Worm (Caenorhabditis elegans) whole organism, young adult: ENCODE results near the gene gtl-2.

Source experiments
- B0035.1 ChIP-seq: sonication (generic microtip); optimal IDR thresholded peaks from 2 replicates; lab custom pipeline; 2016; ENCODE audit warnings: missing genetic modification characterization, mild to moderate bottlenecking, missing compliant biosample characterization, missing genotype, missing genetic modification reagents
- F39B2.1 ChIP-seq: fragments of 200-800 bp; sonication (Bioruptor generic); IDR thresholded peaks from 2 replicates; pipeline ENCODE4 v1.3.6; 2022; ENCODE audit warnings: missing genetic modification reagents, missing genetic modification characterization, missing compliant biosample characterization
- F57A8.1 ChIP-seq: fragments of 200-800 bp; sonication (Bioruptor generic); optimal IDR thresholded peaks from 2 replicates; lab custom pipeline; 2018; ENCODE audit warnings: mild to moderate bottlenecking, missing genetic modification characterization, moderate library complexity, missing compliant biosample characterization
- F57C9.4 ChIP-seq: sonication (generic microtip); optimal IDR thresholded peaks from 2 replicates; lab custom pipeline; 2017; ENCODE audit warnings: mild to moderate bottlenecking, missing genetic modification characterization, missing compliant biosample characterization
- K11D2.4 ChIP-seq: fragments of 200-800 bp; sonication (Bioruptor generic); IDR thresholded peaks from 2 replicates; pipeline ENCODE4 v1.3.6; 2022; ENCODE audit warnings: missing genetic modification reagents, missing genetic modification characterization, missing compliant biosample characterization
- T07F8.4 ChIP-seq: sonication (generic microtip); optimal IDR thresholded peaks from 2 replicates; lab custom pipeline; 2016; ENCODE audit warnings: mild to moderate bottlenecking, missing genetic modification characterization, moderate library complexity, missing compliant biosample characterization
- Y53F4B.3 ChIP-seq: fragments of 200-800 bp; sonication (Bioruptor generic); IDR thresholded peaks from 2 replicates; pipeline ENCODE4 v1.3.6; 2022; ENCODE audit warnings: missing genetic modification reagents, missing genetic modification characterization, missing compliant biosample characterization
- Y56A3A.18 ChIP-seq: fragments of 200-800 bp; sonication (Bioruptor generic); IDR thresholded peaks from 2 replicates; pipeline ENCODE4 v1.3.6; 2022; ENCODE audit warnings: missing genetic modification reagents, missing genetic modification characterization, missing compliant biosample characterization
- Y67H2A.10 ChIP-seq: fragments of 200-800 bp; sonication (Bioruptor generic); conservative IDR thresholded peaks from 2 replicates; pipeline ENCODE4 v1.3.6; 2022; ENCODE audit warnings: missing genetic modification reagents, missing genetic modification characterization, missing compliant biosample characterization
- Y95B8A.8 ChIP-seq: fragments of 200-800 bp; sonication (Bioruptor generic); IDR thresholded peaks from 2 replicates; pipeline ENCODE4 v1.3.6; 2022; ENCODE audit warnings: missing genetic modification reagents, missing genetic modification characterization, missing compliant biosample characterization
- athp-1 ChIP-seq: sonication (generic microtip); optimal IDR thresholded peaks from 2 replicates; lab custom pipeline; 2017; ENCODE audit warnings: mild to moderate bottlenecking, missing genetic modification characterization, missing compliant biosample characterization
- cebp-1 ChIP-seq, 2 experiments: fragments of 200-800 bp in 1 of 2; sonication (Bioruptor generic) in 1 of 2; sonication (generic microtip) in 1 of 2; IDR thresholded peaks in 1 of 2; optimal IDR thresholded peaks in 1 of 2; 2 replicates each; pipeline versions ENCODE4 v1.3.6 to Lab custom; 2017 to 2022; ENCODE audit warnings: missing compliant biosample characterization in 2 of 2, missing genetic modification characterization in 2 of 2, mild to moderate bottlenecking in 1 of 2, missing genetic modification reagents in 1 of 2, moderate library complexity in 1 of 2
- cebp-2 ChIP-seq: fragments of 200-800 bp; sonication (Bioruptor generic); IDR thresholded peaks from 2 replicates; pipeline ENCODE4 v1.3.6; 2022; ENCODE audit warnings: missing genetic modification characterization, missing compliant biosample characterization
- ceh-100 ChIP-seq: fragments of 200-800 bp; sonication (Bioruptor generic); IDR thresholded peaks from 2 replicates; pipeline ENCODE4 v1.3.6; 2022; ENCODE audit warnings: missing genetic modification reagents, missing genetic modification characterization, missing compliant biosample characterization
- ceh-27 ChIP-seq: fragments of 200-800 bp; sonication (Bioruptor generic); optimal IDR thresholded peaks from 2 replicates; lab custom pipeline; 2018; ENCODE audit warnings: mild to moderate bottlenecking, missing genetic modification characterization, moderate library complexity, missing compliant biosample characterization
- ceh-79 ChIP-seq: sonication (generic microtip); optimal IDR thresholded peaks from 2 replicates; lab custom pipeline; 2017; ENCODE audit warnings: mild to moderate bottlenecking, missing genetic modification characterization, missing compliant biosample characterization
- ceh-91 ChIP-seq: fragments of 200-800 bp; sonication (Bioruptor generic); IDR thresholded peaks from 2 replicates; pipeline ENCODE4 v1.3.6; 2022; ENCODE audit warnings: missing genetic modification reagents, missing genetic modification characterization, missing compliant biosample characterization
- die-1 ChIP-seq: sonication (generic microtip); optimal IDR thresholded peaks from 2 replicates; lab custom pipeline; 2016; ENCODE audit warnings: missing genotype, mild to moderate bottlenecking, missing genetic modification characterization, missing compliant biosample characterization
- dox-1 ChIP-seq: fragments of 200-800 bp; sonication (Bioruptor generic); IDR thresholded peaks from 2 replicates; pipeline ENCODE4 v1.3.6; 2022; ENCODE audit warnings: missing genetic modification reagents, missing genetic modification characterization, missing compliant biosample characterization
- efl-1 ChIP-seq: fragments of 150-350 bp; optimal IDR thresholded peaks from 2 replicates; lab custom pipeline; 2014; ENCODE audit warnings: missing biosample characterization, missing genetic modification reagents, missing genetic modification characterization
- egl-18 ChIP-seq: fragments of 200-800 bp; sonication (Bioruptor generic); IDR thresholded peaks from 2 replicates; pipeline ENCODE4 v1.3.6; 2022; ENCODE audit warnings: missing genetic modification reagents, missing genetic modification characterization, missing compliant biosample characterization
- egl-44 ChIP-seq: fragments of 200-800 bp; sonication (Bioruptor generic); IDR thresholded peaks from 2 replicates; pipeline ENCODE4 v1.3.6; 2022; ENCODE audit warnings: missing genetic modification reagents, missing genetic modification characterization, missing compliant biosample characterization
- ets-4 ChIP-seq: fragments of 200-800 bp; sonication (Bioruptor generic); optimal IDR thresholded peaks from 2 replicates; lab custom pipeline; 2018; ENCODE audit warnings: mild to moderate bottlenecking, missing genetic modification characterization, missing compliant biosample characterization
- gei-17 ChIP-seq: fragments of 200-800 bp; sonication (Bioruptor generic); optimal IDR thresholded peaks from 2 replicates; lab custom pipeline; 2018; ENCODE audit warnings: mild to moderate bottlenecking, missing genetic modification characterization, missing compliant biosample characterization
- him-1 ChIP-seq: sonication (generic microtip); optimal IDR thresholded peaks from 2 replicates; lab custom pipeline; 2016; ENCODE audit warnings: missing genotype, missing genetic modification reagents, missing genetic modification characterization, missing compliant biosample characterization
- hlh-26 ChIP-seq: fragments of 200-800 bp; sonication (Bioruptor generic); conservative IDR thresholded peaks from 2 replicates; pipeline ENCODE4 v1.3.6; 2022; ENCODE audit warnings: missing genetic modification reagents, missing genetic modification characterization, missing compliant biosample characterization
- hrde-1 ChIP-seq: sonication (generic microtip); optimal IDR thresholded peaks from 2 replicates; lab custom pipeline; 2016; ENCODE audit warnings: missing genetic modification characterization, mild to moderate bottlenecking, missing compliant biosample characterization, moderate library complexity, missing genotype, missing genetic modification reagents, borderline replicate concordance
- lin-35 ChIP-seq, 3 experiments: fragments of 150-350 bp in 2 of 3; sonication (generic microtip) in 1 of 3; optimal IDR thresholded peaks; 2 replicates each; lab custom pipeline; 2014 to 2018; ENCODE audit warnings: missing biosample characterization in 3 of 3, missing genetic modification characterization in 3 of 3, missing genetic modification reagents in 3 of 3
- madf-10 ChIP-seq: sonication (generic microtip); optimal IDR thresholded peaks from 2 replicates; lab custom pipeline; 2016; ENCODE audit warnings: mild to moderate bottlenecking, missing genetic modification characterization, missing compliant biosample characterization
- madf-3 ChIP-seq: fragments of 200-800 bp; sonication (Bioruptor generic); IDR thresholded peaks from 2 replicates; pipeline ENCODE4 v1.3.6; 2022; ENCODE audit warnings: missing genetic modification reagents, missing genetic modification characterization, missing compliant biosample characterization
- madf-8 ChIP-seq: fragments of 200-800 bp; sonication (Bioruptor generic); conservative IDR thresholded peaks from 2 replicates; pipeline ENCODE4 v1.3.6; 2022; ENCODE audit warnings: missing genetic modification reagents, missing genetic modification characterization, missing compliant biosample characterization
- mcd-1 ChIP-seq: fragments of 200-800 bp; sonication (Bioruptor generic); IDR thresholded peaks from 2 replicates; pipeline ENCODE4 v1.3.6; 2022; ENCODE audit warnings: missing genetic modification reagents, missing genetic modification characterization, missing compliant biosample characterization
- nhr-120 ChIP-seq: fragments of 200-800 bp; sonication (Bioruptor generic); IDR thresholded peaks from 2 replicates; pipeline ENCODE4 v1.3.6; 2022; ENCODE audit warnings: missing genetic modification characterization, missing compliant biosample characterization
- nhr-179 ChIP-seq: sonication (generic microtip); optimal IDR thresholded peaks from 2 replicates; lab custom pipeline; 2016; ENCODE audit warnings: mild to moderate bottlenecking, missing genetic modification characterization, missing compliant biosample characterization
- nhr-90 ChIP-seq: sonication (generic microtip); optimal IDR thresholded peaks from 2 replicates; lab custom pipeline; 2016; ENCODE audit warnings: missing genotype, mild to moderate bottlenecking, missing genetic modification characterization, missing compliant biosample characterization
- pbrm-1 ChIP-seq: fragments of 200-800 bp; sonication (Bioruptor generic); IDR thresholded peaks from 2 replicates; pipeline ENCODE4 v1.3.6; 2022; ENCODE audit warnings: missing genetic modification reagents, missing genetic modification characterization, missing compliant biosample characterization
- rcor-1 ChIP-seq: fragments of 200-800 bp; sonication (Bioruptor generic); IDR thresholded peaks from 2 replicates; pipeline ENCODE4 v1.3.6; 2022; ENCODE audit warnings: missing genetic modification reagents, missing genetic modification characterization, missing compliant biosample characterization
- sea-2 ChIP-seq: fragments of 200-800 bp; sonication (Bioruptor generic); IDR thresholded peaks from 2 replicates; pipeline ENCODE4 v1.3.6; 2022; ENCODE audit warnings: missing genetic modification characterization, missing compliant biosample characterization
- snpc-1.1 ChIP-seq: sonication (generic microtip); optimal IDR thresholded peaks from 2 replicates; lab custom pipeline; 2017; ENCODE audit warnings: missing genetic modification characterization, mild to moderate bottlenecking, missing compliant biosample characterization, antibody characterized with exemption, moderate library complexity, missing genotype, missing genetic modification reagents; ENCODE audit not compliant: insufficient read depth
- sptf-2 ChIP-seq: fragments of 200-800 bp; sonication (Bioruptor generic); optimal IDR thresholded peaks from 2 replicates; lab custom pipeline; 2018; ENCODE audit warnings: mild to moderate bottlenecking, missing genetic modification characterization, missing compliant biosample characterization
- tbx-9 ChIP-seq: sonication (generic microtip); optimal IDR thresholded peaks from 2 replicates; lab custom pipeline; 2016; ENCODE audit warnings: borderline replicate concordance, missing genetic modification characterization, inconsistent platforms, missing compliant biosample characterization
- tlf-1 ChIP-seq: fragments of 200-800 bp; sonication (Bioruptor generic); optimal IDR thresholded peaks from 2 replicates; lab custom pipeline; 2018; ENCODE audit warnings: mild to moderate bottlenecking, missing genetic modification characterization, missing compliant biosample characterization
- unc-62 ChIP-seq: fragments of 150-350 bp; optimal IDR thresholded peaks from 2 replicates; lab custom pipeline; 2014; ENCODE audit warnings: missing biosample characterization, missing genetic modification reagents, missing genetic modification characterization
- ztf-22 ChIP-seq: fragments of 200-800 bp; sonication (Bioruptor generic); optimal IDR thresholded peaks from 2 replicates; lab custom pipeline; 2018; ENCODE audit warnings: mild to moderate bottlenecking, missing genetic modification characterization, moderate library complexity, missing compliant biosample characterization
- ztf-25 ChIP-seq: fragments of 200-800 bp; sonication (Bioruptor generic); IDR thresholded peaks from 2 replicates; pipeline ENCODE4 v1.3.6; 2022; ENCODE audit warnings: missing genetic modification reagents, missing genetic modification characterization, missing compliant biosample characterization
- ztf-26 ChIP-seq: sonication (generic microtip); optimal IDR thresholded peaks from 2 replicates; lab custom pipeline; 2017; ENCODE audit warnings: missing genetic modification characterization, missing compliant biosample characterization
- ztf-28 ChIP-seq: fragments of 200-800 bp; sonication (Bioruptor generic); IDR thresholded peaks from 2 replicates; pipeline ENCODE4 v1.3.6; 2022; ENCODE audit warnings: missing genetic modification reagents, missing genetic modification characterization, missing compliant biosample characterization
- ztf-6 ChIP-seq: fragments of 200-800 bp; sonication (Bioruptor generic); IDR thresholded peaks from 2 replicates; pipeline ENCODE4 v1.3.6; 2022; ENCODE audit warnings: missing genetic modification reagents, missing genetic modification characterization, missing compliant biosample characterization

The gtl-2 gene

ce11 chrIV:11326939-11327565 is 53.8 kb downstream of the gtl-2 start, which contains the start of gene B0035.21:
Gene B0035.21, plus strand, starts transcription at chrIV:11327260.
- TF ChIP-seq snpc-1.1 (tag; lab: Kevin White, UChicago) (no peak), tlf-1 (GFP tag; lab: Kevin White, UChicago) (no peak), B0035.1 (no peak), athp-1 (tag; lab: Kevin White, UChicago) (no peak), him-1 (tag; lab: Kevin White, UChicago) (peak; percentile 81), tbx-9 (tag; lab: Kevin White, UChicago) (no peak), ztf-28 (GFP tag; lab: Robert Waterston, UW) (no peak), gei-17 (GFP tag; lab: Kevin White, UChicago) (no peak), nhr-179 (tag; lab: Kevin White, UChicago) (no peak), dox-1 (GFP tag; lab: Robert Waterston, UW) (peak; percentile 75), sea-2 (GFP tag; lab: Robert Waterston, UW) (no peak), ztf-26 (tag; lab: Kevin White, UChicago) (no peak), mcd-1 (GFP tag; lab: Robert Waterston, UW) (no peak), hlh-26 (GFP tag; lab: Robert Waterston, UW) (no peak), cebp-1 (GFP tag; IDR thresholded peaks at IDR 0.05; lab: Robert Waterston, UW) (no peak), cebp-1 (tag; optimal IDR thresholded peaks at IDR 0.05; lab: Kevin White, UChicago) (peak; percentile 10), nhr-90 (tag; lab: Kevin White, UChicago) (no peak), F39B2.1 (peak; percentile 85), madf-3 (GFP tag; lab: Robert Waterston, UW) (0 out of 2 replicates have a peak, but pooled peaks have one; percentile 50), madf-8 (GFP tag; lab: Robert Waterston, UW) (peak; percentile 29; the same call in 1 of the 2 replicates), Y53F4B.3 (GFP tag; lab: Robert Waterston, UW) (no peak), F57A8.1 (GFP tag; lab: Kevin White, UChicago) (no peak), Y56A3A.18 (GFP tag; lab: Robert Waterston, UW) (no peak), ets-4 (GFP tag; lab: Kevin White, UChicago) (no peak), egl-44 (GFP tag; lab: Robert Waterston, UW) (0 out of 2 replicates have a peak, but pooled peaks have one; percentile 43), T07F8.4 (no peak), ceh-91 (GFP tag; lab: Robert Waterston, UW) (no peak), Y95B8A.8 (peak; percentile 70; the same call in 1 of the 2 replicates), ztf-25 (GFP tag; lab: Robert Waterston, UW) (0 out of 2 replicates have a peak, but pooled peaks have one; percentile 16), ceh-100 (no peak), sptf-2 (GFP tag; lab: Kevin White, UChicago) (no peak), cebp-2 (GFP tag; lab: Robert Waterston, UW) (no peak), rcor-1 (GFP tag; lab: Robert Waterston, UW) (peak; percentile 59; the same call in 1 of the 2 replicates), K11D2.4 (no peak), egl-18 (no peak), efl-1 (GFP tag; lab: Kevin White, UChicago) (no peak), die-1 (tag; lab: Kevin White, UChicago) (no peak), Y67H2A.10 (GFP tag; lab: Robert Waterston, UW) (no peak), ceh-27 (GFP tag; lab: Kevin White, UChicago) (no peak), lin-35 (GFP tag; optimal IDR thresholded peaks at IDR 0.05; lab: Kevin White, UChicago) (no peak), ztf-22 (GFP tag; lab: Kevin White, UChicago) (no peak), ztf-6 (no peak), pbrm-1 (GFP tag; lab: Robert Waterston, UW) (no peak), ceh-79 (tag; lab: Kevin White, UChicago) (no peak), F57C9.4 (tag; lab: Kevin White, UChicago) (no peak), unc-62 (no peak), nhr-120 (GFP tag; lab: Robert Waterston, UW) (no peak), hrde-1 (tag; lab: Kevin White, UChicago) (no peak), madf-10 (tag; lab: Kevin White, UChicago) (no peak)
